Worm (Caenorhabditis elegans) whole organism, L1 larva: Measurements from ENCODE around the gene Y42H9AR.2.

Source experiments
- Y116A8C.19 ChIP-seq: sonication (generic microtip); optimal IDR thresholded peaks from 2 replicates; lab custom pipeline; 2016; ENCODE audit warnings: missing compliant biosample characterization, missing genetic modification characterization, borderline replicate concordance
- alr-1 ChIP-seq: fragments of 200-800 bp; sonication (Bioruptor generic); optimal IDR thresholded peaks from 2 replicates; lab custom pipeline; 2018; ENCODE audit warnings: borderline replicate concordance, mild to moderate bottlenecking, missing genetic modification characterization, missing compliant biosample characterization
- aly-2 ChIP-seq: fragments of 150-350 bp; optimal IDR thresholded peaks from 2 replicates; lab custom pipeline; 2014; ENCODE audit warnings: missing biosample characterization, missing genetic modification characterization
- ama-1 ChIP-seq: fragments of 150-350 bp; optimal IDR thresholded peaks from 2 replicates; lab custom pipeline; 2014
- blmp-1 ChIP-seq: fragments of 150-350 bp; optimal IDR thresholded peaks from 2 replicates; lab custom pipeline; 2014; ENCODE audit warnings: missing biosample characterization, missing genetic modification characterization
- ceh-8 ChIP-seq: fragments of 200-800 bp; sonication (Bioruptor generic); optimal IDR thresholded peaks from 2 replicates; lab custom pipeline; 2018; ENCODE audit warnings: mild to moderate bottlenecking, missing genetic modification characterization, moderate library complexity, missing compliant biosample characterization
- ceh-82 ChIP-seq, 3 experiments: fragments of 150-350 bp in 1 of 3; sonication (generic microtip) in 2 of 3; optimal IDR thresholded peaks; 2 replicates each; lab custom pipeline; 2014 to 2017; ENCODE audit warnings: missing biosample characterization in 3 of 3, missing genetic modification characterization in 3 of 3
- dpl-1 ChIP-seq, 3 experiments: fragments of 150-350 bp in 2 of 3; sonication (generic microtip) in 1 of 3; optimal IDR thresholded peaks; 2 replicates each; lab custom pipeline; 2014 to 2017; ENCODE audit warnings: missing biosample characterization in 3 of 3, missing genetic modification characterization in 3 of 3, missing genetic modification reagents in 3 of 3
- dsc-1 ChIP-seq: sonication (generic microtip); optimal IDR thresholded peaks from 2 replicates; lab custom pipeline; 2016; ENCODE audit warnings: mild to moderate bottlenecking, missing genetic modification characterization, missing compliant biosample characterization
- efl-1 ChIP-seq, 4 experiments: fragments of 150-350 bp; optimal IDR thresholded peaks in 3 of 4; peaks in 1 of 4; 1 replicate in 1 of 4; 2 replicates in 3 of 4; lab custom pipeline; 2014; ENCODE audit warnings: missing biosample characterization in 2 of 4, missing genetic modification characterization in 2 of 4, missing genetic modification reagents in 2 of 4
- egl-13 ChIP-seq: sonication (generic microtip); optimal IDR thresholded peaks from 2 replicates; lab custom pipeline; 2016; ENCODE audit warnings: missing genotype, missing genetic modification reagents, missing genetic modification characterization, missing compliant biosample characterization
- egl-27 ChIP-seq, 2 experiments: fragments of 150-350 bp in 1 of 2; sonication (generic microtip); optimal IDR thresholded peaks; 3 replicates each; lab custom pipeline; 2017 to 2018; ENCODE audit warnings: missing biosample characterization in 2 of 2, missing genetic modification characterization in 2 of 2, missing genetic modification reagents in 2 of 2
- elt-3 ChIP-seq, 6 experiments: fragments of 150-350 bp in 1 of 6; sonication (generic microtip); optimal IDR thresholded peaks; 2 replicates each; lab custom pipeline; 2017 to 2018; ENCODE audit warnings: missing biosample characterization in 6 of 6, missing genetic modification characterization in 6 of 6, inconsistent platforms in 1 of 6
- fos-1 ChIP-seq: fragments of 150-350 bp; optimal IDR thresholded peaks from 2 replicates; lab custom pipeline; 2014; ENCODE audit warnings: missing biosample characterization, missing genetic modification characterization
- hpl-2 ChIP-seq: fragments of 150-350 bp; optimal IDR thresholded peaks from 2 replicates; lab custom pipeline; 2014; ENCODE audit warnings: missing biosample characterization, missing genetic modification reagents, missing genetic modification characterization
- jun-1 ChIP-seq: fragments of 150-350 bp; optimal IDR thresholded peaks from 2 replicates; lab custom pipeline; 2014; ENCODE audit warnings: missing biosample characterization, missing genetic modification reagents, missing genetic modification characterization
- lin-14 ChIP-seq: fragments of 200-800 bp; sonication (Bioruptor generic); optimal IDR thresholded peaks from 2 replicates; lab custom pipeline; 2018; ENCODE audit warnings: mild to moderate bottlenecking, missing genetic modification characterization, moderate library complexity, missing compliant biosample characterization
- lin-35 ChIP-seq, 2 experiments: fragments of 150-350 bp; optimal IDR thresholded peaks; 2 replicates each; lab custom pipeline; 2014; ENCODE audit warnings: missing biosample characterization in 2 of 2, missing genetic modification characterization in 2 of 2, missing genetic modification reagents in 2 of 2
- lin-39 ChIP-seq: fragments of 150-350 bp; optimal IDR thresholded peaks from 2 replicates; lab custom pipeline; 2014; ENCODE audit warnings: missing biosample characterization, missing genetic modification reagents, missing genetic modification characterization
- lsy-2 ChIP-seq, 2 experiments: fragments of 150-350 bp; optimal IDR thresholded peaks; 2 replicates each; lab custom pipeline; 2014; ENCODE audit warnings: missing biosample characterization in 2 of 2, missing genetic modification characterization in 2 of 2
- mdl-1 ChIP-seq, 2 experiments: fragments of 150-350 bp; optimal IDR thresholded peaks; 2 replicates each; lab custom pipeline; 2014 to 2017; ENCODE audit warnings: missing biosample characterization in 2 of 2, missing genetic modification characterization in 2 of 2, inconsistent platforms in 1 of 2
- mep-1 ChIP-seq: fragments of 150-350 bp; optimal IDR thresholded peaks from 2 replicates; lab custom pipeline; 2014; ENCODE audit warnings: missing biosample characterization, missing genetic modification characterization
- nhr-12 ChIP-seq: sonication (generic microtip); optimal IDR thresholded peaks from 2 replicates; lab custom pipeline; 2017; ENCODE audit warnings: missing biosample characterization, missing genetic modification characterization
- nhr-20 ChIP-seq: sonication (generic microtip); optimal IDR thresholded peaks from 2 replicates; lab custom pipeline; 2016; ENCODE audit warnings: mild to moderate bottlenecking, missing genetic modification characterization, missing compliant biosample characterization
- nhr-237 ChIP-seq: fragments of 150-350 bp; optimal IDR thresholded peaks from 2 replicates; lab custom pipeline; 2014; ENCODE audit warnings: missing biosample characterization, missing genetic modification characterization
- nhr-28 ChIP-seq: fragments of 150-350 bp; optimal IDR thresholded peaks from 2 replicates; lab custom pipeline; 2014; ENCODE audit warnings: missing biosample characterization, missing genetic modification characterization
- nhr-47 ChIP-seq: sonication (generic microtip); optimal IDR thresholded peaks from 2 replicates; lab custom pipeline; 2016; ENCODE audit warnings: mild to moderate bottlenecking, missing genetic modification characterization, moderate library complexity, missing compliant biosample characterization
- nhr-71 ChIP-seq: sonication (generic microtip); optimal IDR thresholded peaks from 2 replicates; lab custom pipeline; 2016; ENCODE audit warnings: mild to moderate bottlenecking, missing genetic modification characterization, moderate library complexity, missing compliant biosample characterization
- nhr-76 ChIP-seq: sonication (generic microtip); optimal IDR thresholded peaks from 2 replicates; lab custom pipeline; 2017; ENCODE audit warnings: missing biosample characterization, missing genetic modification characterization
- nhr-77 ChIP-seq: fragments of 150-350 bp; optimal IDR thresholded peaks from 2 replicates; lab custom pipeline; 2014; ENCODE audit warnings: missing biosample characterization, missing genetic modification characterization
- nhr-85 ChIP-seq: sonication (generic microtip); peaks from one replicate; lab custom pipeline; 2016; ENCODE audit warnings: missing genetic modification characterization, inconsistent platforms, missing compliant biosample characterization
- nhr-90 ChIP-seq: sonication (generic microtip); optimal IDR thresholded peaks from 2 replicates; lab custom pipeline; 2016; ENCODE audit warnings: mild to moderate bottlenecking, missing genetic modification characterization, missing compliant biosample characterization; ENCODE audit not compliant: poor library complexity
- pag-3 ChIP-seq: sonication (generic microtip); optimal IDR thresholded peaks from 2 replicates; lab custom pipeline; 2017; ENCODE audit warnings: missing genetic modification characterization, mild to moderate bottlenecking, missing compliant biosample characterization, antibody characterized with exemption, borderline replicate concordance; ENCODE audit not compliant: insufficient read depth
- rnt-1 ChIP-seq: sonication (generic microtip); optimal IDR thresholded peaks from 2 replicates; lab custom pipeline; 2016; ENCODE audit warnings: mild to moderate bottlenecking, missing genetic modification characterization, moderate library complexity, missing compliant biosample characterization
- skn-1 ChIP-seq: fragments of 150-350 bp; optimal IDR thresholded peaks from 2 replicates; lab custom pipeline; 2014; ENCODE audit warnings: missing biosample characterization, missing genetic modification characterization
- snu-23 ChIP-seq: sonication (generic microtip); optimal IDR thresholded peaks from 2 replicates; lab custom pipeline; 2016; ENCODE audit warnings: missing genetic modification characterization, missing compliant biosample characterization
- sptf-1 ChIP-seq: fragments of 150-350 bp; optimal IDR thresholded peaks from 2 replicates; lab custom pipeline; 2014; ENCODE audit warnings: missing biosample characterization, missing genetic modification characterization
- swsn-7 ChIP-seq: sonication (generic microtip); optimal IDR thresholded peaks from 2 replicates; lab custom pipeline; 2016; ENCODE audit warnings: missing genetic modification characterization, missing compliant biosample characterization
- unc-130 ChIP-seq: fragments of 150-350 bp; optimal IDR thresholded peaks from 2 replicates; lab custom pipeline; 2017; ENCODE audit warnings: missing biosample characterization, missing genetic modification characterization, inconsistent platforms
- unc-30 ChIP-seq: sonication (generic microtip); optimal IDR thresholded peaks from 2 replicates; lab custom pipeline; 2017; ENCODE audit warnings: missing biosample characterization, missing genetic modification characterization
- unc-86 ChIP-seq: sonication (generic microtip); optimal IDR thresholded peaks from 2 replicates; lab custom pipeline; 2016; ENCODE audit warnings: missing genetic modification characterization, missing compliant biosample characterization
- xbp-1 ChIP-seq: sonication (generic microtip); optimal IDR thresholded peaks from 2 replicates; lab custom pipeline; 2016; ENCODE audit warnings: missing genetic modification characterization, missing compliant biosample characterization
- zag-1 ChIP-seq: fragments of 150-350 bp; optimal IDR thresholded peaks from 2 replicates; lab custom pipeline; 2014; ENCODE audit warnings: missing biosample characterization, missing genetic modification characterization
- ztf-11 ChIP-seq, 2 experiments: sonication (generic microtip); optimal IDR thresholded peaks; 2 replicates each; lab custom pipeline; 2016 to 2017; ENCODE audit warnings: missing genetic modification characterization in 2 of 2, missing biosample characterization in 1 of 2, missing compliant biosample characterization in 1 of 2

The Y42H9AR.2 gene

ce11 chrIV:8066598-8066997 lies 33.1 kb upstream of the Y42H9AR.2 start (continued):
- TF ChIP-seq elt-3 (tag; optimal IDR thresholded peaks at IDR 0.05; lab: Kevin White, UChicago) (no peak), aly-2 (tag; lab: Kevin White, UChicago) (no peak), pag-3 (tag; lab: Kevin White, UChicago) (no peak), fos-1 (no peak), jun-1 (tag; lab: Kevin White, UChicago) (peak; percentile 7), efl-1 (optimal IDR thresholded peaks at IDR 0.05; lab: Kevin White, UChicago) (peak; percentile 18 to 42), efl-1 (GFP tag; optimal IDR thresholded peaks at IDR 0.05 in 1 of 2; lab: Kevin White, UChicago) (no peak), nhr-77 (tag; lab: Kevin White, UChicago) (no peak), nhr-47 (peak; percentile 34), ceh-82 (tag; optimal IDR thresholded peaks at IDR 0.05; lab: Kevin White, UChicago) (peak in 2 of 3 experiments; percentile 11 to 44)

ce11 chrIV:8067745-8068144 lies 32.0 kb upstream of the Y42H9AR.2 start:
- peak; percentile 47 for TF ChIP-seq snu-23
- TF ChIP-seq blmp-1 (tag; lab: Kevin White, UChicago) = peak; percentile 82
- peak; percentile 90 for TF ChIP-seq nhr-85
- peak in 2 of 6 experiments; percentile 24 to 27 for TF ChIP-seq elt-3 (tag; optimal IDR thresholded peaks at IDR 0.05; lab: Kevin White, UChicago)
- peak; percentile 40 for TF ChIP-seq rnt-1 (tag; lab: Kevin White, UChicago)
- TF ChIP-seq lin-14 (GFP tag; lab: Kevin White, UChicago) = peak; percentile 92
- peak; percentile 75 for TF ChIP-seq mep-1 (tag; lab: Kevin White, UChicago)
- no peak for TF ChIP-seq unc-86 (tag; lab: Kevin White, UChicago)
- TF ChIP-seq egl-27 (tag; optimal IDR thresholded peaks at IDR 0.05; lab: Kevin White, UChicago) = no peak
- TF ChIP-seq efl-1 (optimal IDR thresholded peaks at IDR 0.05; lab: Kevin White, UChicago) = no peak
- peak in 1 of 2 experiments; percentile 89 for TF ChIP-seq efl-1 (GFP tag; optimal IDR thresholded peaks at IDR 0.05 in 1 of 2; lab: Kevin White, UChicago)
- TF ChIP-seq hpl-2 (GFP tag; lab: Kevin White, UChicago) = no peak
- no peak for TF ChIP-seq nhr-90 (tag; lab: Kevin White, UChicago)
- TF ChIP-seq swsn-7 (tag; lab: Kevin White, UChicago) = peak; percentile 8
- peak; percentile 32 for TF ChIP-seq nhr-77 (tag; lab: Kevin White, UChicago)
- TF ChIP-seq zag-1 (tag; lab: Kevin White, UChicago) = no peak
- TF ChIP-seq lsy-2 (tag; optimal IDR thresholded peaks at IDR 0.05; lab: Kevin White, UChicago) = peak in 1 of 2 experiments; percentile 34
- peak in 1 of 3 experiments; percentile 23 for TF ChIP-seq dpl-1 (GFP tag; optimal IDR thresholded peaks at IDR 0.05; lab: Kevin White, UChicago)
- TF ChIP-seq ceh-82 (tag; optimal IDR thresholded peaks at IDR 0.05; lab: Kevin White, UChicago) = peak in 1 of 3 experiments; percentile 41
- TF ChIP-seq lin-35 (GFP tag; optimal IDR thresholded peaks at IDR 0.05; lab: Kevin White, UChicago) = no peak
- peak; percentile 12 for TF ChIP-seq nhr-71 (tag; lab: Kevin White, UChicago)
- peak; percentile 57 for TF ChIP-seq nhr-20 (tag; lab: Kevin White, UChicago)
- no peak for TF ChIP-seq nhr-237

DNA sequence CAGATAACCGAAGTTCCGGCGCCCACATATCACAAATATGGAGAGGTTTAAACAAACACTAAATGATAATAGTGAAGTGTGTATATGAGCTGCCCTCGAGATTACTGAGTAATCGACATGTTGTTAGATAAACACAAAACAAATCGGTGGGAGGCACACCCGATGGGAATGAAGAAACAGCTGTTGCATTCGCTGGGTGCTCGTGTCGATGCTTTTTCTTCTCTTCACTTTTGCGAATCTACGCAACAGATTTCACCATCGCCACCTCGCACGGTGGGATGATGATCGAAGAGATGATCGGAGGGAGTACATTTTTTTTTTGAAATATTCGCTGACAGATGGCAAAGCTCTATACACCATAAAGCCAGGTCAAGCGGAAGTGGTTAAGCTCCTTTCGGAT lies 31.4 kb upstream of the Y42H9AR.2 start:
- TF ChIP-seq dsc-1 (tag; lab: Kevin White, UChicago) (peak; percentile 9), ztf-11 (tag; optimal IDR thresholded peaks at IDR 0.05; lab: Kevin White, UChicago) (no peak), unc-30 (tag; lab: Kevin White, UChicago) (no peak), alr-1 (tag; lab: Kevin White, UChicago) (no peak), skn-1 (tag; lab: Kevin White, UChicago) (peak; percentile 36), snu-23 (no peak), unc-130 (tag; lab: Kevin White, UChicago) (peak; percentile 9), nhr-20 (tag; lab: Kevin White, UChicago) (no peak), lin-14 (GFP tag; lab: Kevin White, UChicago) (no peak), nhr-28 (no peak), fos-1 (no peak), mdl-1 (tag; optimal IDR thresholded peaks at IDR 0.05; lab: Kevin White, UChicago) (peak in 1 of 2 experiments; percentile 24), rnt-1 (tag; lab: Kevin White, UChicago) (peak; percentile 63), nhr-12 (tag; lab: Kevin White, UChicago) (no peak), pag-3 (tag; lab: Kevin White, UChicago) (no peak), blmp-1 (tag; lab: Kevin White, UChicago) (no peak), egl-13 (tag; lab: Kevin White, UChicago) (no peak), lin-39 (tag; lab: Kevin White, UChicago) (no peak), sptf-1 (tag; lab: Kevin White, UChicago) (no peak), nhr-76 (no peak), xbp-1 (no peak), ama-1 (lab: Kevin White, UChicago) (no peak), ceh-8 (no peak), Y116A8C.19 (tag; lab: Kevin White, UChicago) (no peak)
- TF ChIP-seq, all 84 proteins: peak for 5
